Worm (Caenorhabditis elegans) whole organism, mixed stage, embryonic: ENCODE data around the gene C08B6.2.

ENCODE experiments used
- M03D4.4 ChIP-seq: sonication (generic microtip); optimal IDR thresholded peaks from 2 replicates; lab custom pipeline; 2017; ENCODE audit warnings: mild to moderate bottlenecking, missing genetic modification characterization, missing compliant biosample characterization
- bed-3 ChIP-seq: fragments of 200-800 bp; sonication (Bioruptor generic); optimal IDR thresholded peaks from 3 replicates; lab custom pipeline; 2018; ENCODE audit warnings: mild to moderate bottlenecking, missing genetic modification characterization, moderate library complexity, missing compliant biosample characterization
- ceh-39 ChIP-seq: fragments of 150-350 bp; optimal IDR thresholded peaks from 2 replicates; lab custom pipeline; 2014; ENCODE audit warnings: missing biosample characterization, missing genetic modification characterization
- ceh-43 ChIP-seq: fragments of 200-800 bp; sonication (Bioruptor generic); optimal IDR thresholded peaks from 2 replicates; lab custom pipeline; 2018; ENCODE audit warnings: mild to moderate bottlenecking, missing genetic modification characterization, moderate library complexity, missing compliant biosample characterization
- ceh-83 ChIP-seq: fragments of 200-800 bp; sonication (Bioruptor generic); optimal IDR thresholded peaks from 2 replicates; lab custom pipeline; 2018; ENCODE audit warnings: mild to moderate bottlenecking, missing genetic modification characterization, missing compliant biosample characterization
- ces-1 ChIP-seq: fragments of 150-350 bp; optimal IDR thresholded peaks from 2 replicates; lab custom pipeline; 2014; ENCODE audit warnings: missing biosample characterization, missing genetic modification reagents, missing genetic modification characterization
- cnd-1 ChIP-seq: fragments of 200-800 bp; sonication (Bioruptor generic); optimal IDR thresholded peaks from 2 replicates; lab custom pipeline; 2018; ENCODE audit warnings: mild to moderate bottlenecking, missing genetic modification characterization, missing compliant biosample characterization
- drap-1 ChIP-seq: fragments of 200-800 bp; sonication (Bioruptor generic); optimal IDR thresholded peaks from 3 replicates; lab custom pipeline; 2018; ENCODE audit warnings: mild to moderate bottlenecking, missing genetic modification characterization, missing compliant biosample characterization
- elt-1 ChIP-seq: sonication (generic microtip); optimal IDR thresholded peaks from 2 replicates; lab custom pipeline; 2017; ENCODE audit warnings: missing genetic modification characterization, mild to moderate bottlenecking, missing compliant biosample characterization, antibody characterized with exemption, moderate library complexity, borderline replicate concordance; ENCODE audit not compliant: insufficient read depth
- elt-3 ChIP-seq: fragments of 150-350 bp; optimal IDR thresholded peaks from 2 replicates; lab custom pipeline; 2014; ENCODE audit warnings: missing biosample characterization, missing genetic modification characterization
- flh-1 ChIP-seq: fragments of 200-800 bp; sonication (Bioruptor generic); optimal IDR thresholded peaks from 2 replicates; lab custom pipeline; 2018; ENCODE audit warnings: mild to moderate bottlenecking, missing genetic modification characterization, moderate library complexity, missing compliant biosample characterization
- ham-2 ChIP-seq: fragments of 200-800 bp; sonication (Bioruptor generic); optimal IDR thresholded peaks from 2 replicates; lab custom pipeline; 2018; ENCODE audit warnings: mild to moderate bottlenecking, missing genetic modification characterization, missing compliant biosample characterization
- lin-13 ChIP-seq: fragments of 150-350 bp; optimal IDR thresholded peaks from 2 replicates; lab custom pipeline; 2014; ENCODE audit warnings: missing biosample characterization, missing genetic modification characterization
- lin-32 ChIP-seq: fragments of 200-800 bp; sonication (Bioruptor generic); optimal IDR thresholded peaks from 2 replicates; lab custom pipeline; 2018; ENCODE audit warnings: mild to moderate bottlenecking, missing genetic modification characterization, missing compliant biosample characterization
- lsy-2 ChIP-seq: fragments of 150-350 bp; optimal IDR thresholded peaks from 2 replicates; lab custom pipeline; 2014; ENCODE audit warnings: missing biosample characterization, missing genetic modification characterization
- mab-5 ChIP-seq: fragments of 150-350 bp; optimal IDR thresholded peaks from 2 replicates; lab custom pipeline; 2014; ENCODE audit warnings: missing biosample characterization, missing genetic modification characterization
- mep-1 ChIP-seq: fragments of 150-350 bp; optimal IDR thresholded peaks from 2 replicates; lab custom pipeline; 2017; ENCODE audit warnings: missing biosample characterization, missing genetic modification reagents, missing genetic modification characterization, inconsistent platforms
- mls-2 ChIP-seq: sonication (generic microtip); optimal IDR thresholded peaks from 2 replicates; lab custom pipeline; 2016; ENCODE audit warnings: mild to moderate bottlenecking, missing genetic modification characterization, moderate library complexity, missing compliant biosample characterization
- nhr-12 ChIP-seq: fragments of 150-350 bp; optimal IDR thresholded peaks from 2 replicates; lab custom pipeline; 2014; ENCODE audit warnings: missing biosample characterization, missing genetic modification characterization
- nhr-2 ChIP-seq: fragments of 150-350 bp; optimal IDR thresholded peaks from 2 replicates; lab custom pipeline; 2014; ENCODE audit warnings: missing biosample characterization, missing genetic modification characterization
- nhr-237 ChIP-seq: fragments of 150-350 bp; optimal IDR thresholded peaks from 2 replicates; lab custom pipeline; 2014; ENCODE audit warnings: missing biosample characterization, missing genetic modification characterization
- nhr-76 ChIP-seq: sonication (generic microtip); optimal IDR thresholded peaks from 2 replicates; lab custom pipeline; 2017; ENCODE audit warnings: missing biosample characterization, missing genetic modification characterization
- pha-4 ChIP-seq: fragments of 150-350 bp; optimal IDR thresholded peaks from 2 replicates; lab custom pipeline; 2018; ENCODE audit warnings: missing biosample characterization, missing genetic modification reagents, missing genetic modification characterization
- sem-2 ChIP-seq: fragments of 200-800 bp; sonication (Bioruptor generic); optimal IDR thresholded peaks from 2 replicates; lab custom pipeline; 2018; ENCODE audit warnings: mild to moderate bottlenecking, missing genetic modification characterization, missing compliant biosample characterization
- snpc-4 ChIP-seq: fragments of 150-350 bp; optimal IDR thresholded peaks from 2 replicates; lab custom pipeline; 2014; ENCODE audit warnings: missing biosample characterization, missing genetic modification characterization
- sptf-1 ChIP-seq: sonication (generic microtip); optimal IDR thresholded peaks from 2 replicates; lab custom pipeline; 2017; ENCODE audit warnings: mild to moderate bottlenecking, missing genetic modification characterization, moderate library complexity, missing compliant biosample characterization
- tbx-8 ChIP-seq: fragments of 200-800 bp; sonication (Bioruptor generic); optimal IDR thresholded peaks from 2 replicates; lab custom pipeline; 2018; ENCODE audit warnings: mild to moderate bottlenecking, missing genetic modification characterization, moderate library complexity, missing compliant biosample characterization
- unc-39 ChIP-seq: fragments of 150-350 bp; optimal IDR thresholded peaks from 2 replicates; lab custom pipeline; 2014; ENCODE audit warnings: missing biosample characterization, missing genetic modification characterization
- unc-62 ChIP-seq: fragments of 150-350 bp; optimal IDR thresholded peaks from 2 replicates; lab custom pipeline; 2014; ENCODE audit warnings: missing biosample characterization, missing genetic modification reagents, missing genetic modification characterization
- zip-8 ChIP-seq: fragments of 150-350 bp; optimal IDR thresholded peaks from 2 replicates; lab custom pipeline; 2014; ENCODE audit warnings: missing biosample characterization, missing genetic modification characterization
- ztf-11 ChIP-seq: fragments of 150-350 bp; optimal IDR thresholded peaks from 2 replicates; lab custom pipeline; 2014; ENCODE audit warnings: missing biosample characterization, missing genetic modification characterization

The C08B6.2 gene

DNA sequence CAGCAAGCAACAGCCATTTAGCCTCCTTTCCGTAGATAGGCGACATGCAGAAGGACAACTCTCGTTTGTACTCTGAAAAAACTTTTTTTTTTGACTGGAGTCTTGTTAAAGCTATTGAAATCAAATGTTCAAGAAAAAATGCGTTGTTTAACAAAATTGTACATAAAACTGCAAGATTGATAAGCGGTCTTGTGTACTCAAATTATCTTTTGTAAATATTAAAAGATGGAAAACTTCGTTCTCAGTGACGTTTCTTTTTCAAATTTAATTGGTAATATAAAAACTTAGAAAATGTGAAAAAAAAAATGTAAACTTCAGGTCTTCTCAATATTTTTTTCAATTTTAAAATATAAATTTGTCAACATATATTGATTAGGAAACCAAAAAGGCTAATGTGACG is 5.6 kb downstream of the C08B6.2 start:
- TF ChIP-seq flh-1 (GFP tag; lab: Kevin White, UChicago) (no peak), sem-2 (GFP tag; lab: Kevin White, UChicago) (no peak), elt-3 (tag; lab: Kevin White, UChicago) (no peak), mab-5 (tag; lab: Kevin White, UChicago) (no peak), lin-32 (GFP tag; lab: Kevin White, UChicago) (no peak), nhr-76 (no peak), ces-1 (GFP tag; lab: Kevin White, UChicago) (no peak), mep-1 (tag; lab: Kevin White, UChicago) (no peak), nhr-2 (tag; lab: Kevin White, UChicago) (no peak), lsy-2 (no peak)

DNA sequence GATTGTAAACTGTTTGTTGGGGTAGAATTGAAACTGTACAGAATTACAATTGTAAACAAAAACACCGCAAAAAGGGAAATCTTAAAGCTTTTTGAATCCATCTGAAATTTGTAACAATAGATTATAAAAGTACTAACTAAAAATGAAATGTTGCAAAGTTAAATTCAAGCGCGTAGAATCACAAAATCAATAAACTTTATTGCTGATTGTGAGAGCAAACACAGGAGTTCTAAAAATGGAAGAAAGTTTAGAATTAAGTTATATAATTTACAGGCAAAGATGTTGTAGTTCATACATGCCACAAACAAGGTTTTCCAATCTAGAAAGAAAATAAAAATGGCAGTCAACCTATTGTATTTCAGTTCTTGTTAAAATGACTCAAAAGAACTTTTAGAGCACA is 6.7 kb downstream of the C08B6.2 start, which contains the start of gene C08B6.3:
Gene C08B6.3, minus strand, starts transcription at position 101 of the 400 bp plus-strand sequence.
- TF ChIP-seq sem-2 (GFP tag; lab: Kevin White, UChicago) (no peak), cnd-1 (tag; lab: Kevin White, UChicago) (no peak), sptf-1 (tag; lab: Kevin White, UChicago) (no peak), ztf-11 (tag; lab: Kevin White, UChicago) (no peak), ham-2 (GFP tag; lab: Kevin White, UChicago) (no peak), M03D4.4 (no peak), nhr-76 (no peak), unc-62 (GFP tag; lab: Kevin White, UChicago) (no peak), elt-3 (tag; lab: Kevin White, UChicago) (no peak), ceh-83 (GFP tag; lab: Kevin White, UChicago) (no peak), tbx-8 (GFP tag; lab: Kevin White, UChicago) (no peak), lin-13 (no peak), nhr-237 (tag; lab: Kevin White, UChicago) (no peak), lin-32 (GFP tag; lab: Kevin White, UChicago) (no peak)

DNA sequence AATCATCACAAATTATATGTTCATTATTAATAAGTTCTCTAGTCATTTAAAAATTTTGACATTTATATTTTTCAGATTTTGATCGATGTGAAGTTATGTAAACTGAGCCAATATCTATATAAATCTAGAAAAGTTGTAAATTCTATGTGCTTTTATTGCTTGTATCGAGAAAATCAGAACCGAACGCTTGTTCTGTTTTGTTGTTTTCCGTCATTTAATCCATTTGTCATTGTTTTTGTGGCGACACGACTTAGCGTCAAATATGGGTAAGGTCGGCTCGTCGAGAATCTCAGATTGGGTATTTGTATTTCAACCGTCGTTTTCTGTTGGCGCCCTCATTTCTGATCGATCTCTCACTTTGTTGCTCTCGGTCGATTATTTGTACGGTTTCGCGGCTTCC is 8.8 kb downstream of the C08B6.2 start, which contains the start of gene cht-5:
Gene cht-5, plus strand, starts transcription at position 301 of the 400 bp plus-strand sequence.
- TF ChIP-seq unc-62 (GFP tag; lab: Kevin White, UChicago), result no peak
- TF ChIP-seq M03D4.4, result no peak

DNA sequence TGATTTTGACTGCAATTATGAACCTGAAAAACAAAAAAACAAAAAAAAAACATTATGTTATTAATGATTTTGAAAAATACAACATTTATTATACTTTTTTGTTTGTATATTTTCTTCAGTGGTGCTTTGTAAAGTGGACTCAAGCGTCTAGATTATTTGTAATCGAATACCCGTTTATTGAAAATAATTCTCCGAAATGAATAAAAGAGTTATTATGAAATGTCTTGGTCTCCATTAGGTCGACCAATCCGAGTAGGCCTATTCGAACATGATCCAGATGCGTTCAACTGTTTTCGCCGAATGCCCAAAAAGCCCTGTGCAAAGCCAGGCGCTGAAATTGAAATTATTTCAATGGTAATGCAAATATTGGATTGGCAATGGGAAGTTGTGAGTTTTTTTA is 12.0 kb downstream of the C08B6.2 start, which contains the start of gene C08B6.5:
Gene C08B6.5, plus strand, starts transcription at position 301 of the 400 bp plus-strand sequence.
- TF ChIP-seq sem-2 (GFP tag; lab: Kevin White, UChicago), result no peak
- no peak for TF ChIP-seq lin-13
- TF ChIP-seq ceh-43 (GFP tag; lab: Kevin White, UChicago), result no peak
- no peak for TF ChIP-seq nhr-12
- no peak for TF ChIP-seq ceh-83 (GFP tag; lab: Kevin White, UChicago)
- TF ChIP-seq bed-3 (GFP tag; lab: Kevin White, UChicago), result no peak
- no peak for TF ChIP-seq sptf-1 (tag; lab: Kevin White, UChicago)
- TF ChIP-seq ceh-39 (tag; lab: Kevin White, UChicago), result no peak
- TF ChIP-seq unc-39, result no peak

DNA sequence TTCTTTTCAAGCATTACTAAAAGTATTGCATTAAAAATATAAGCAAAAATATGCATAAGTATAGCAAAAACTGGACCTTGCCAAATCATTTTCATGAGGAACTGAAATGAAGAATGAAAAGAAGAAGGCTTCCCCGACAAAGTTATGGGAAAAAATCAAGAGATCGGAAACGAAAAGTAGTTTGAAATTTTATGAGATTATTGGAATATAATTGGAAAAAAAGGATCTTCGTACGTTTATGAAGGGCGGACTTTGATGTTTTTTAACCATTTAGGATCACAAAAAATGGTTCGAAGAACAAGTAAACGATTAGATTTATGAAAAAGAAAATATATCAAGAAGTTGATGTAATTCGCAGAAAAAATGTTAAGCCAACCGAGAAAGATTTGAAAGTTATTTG is 15.4 kb downstream of the C08B6.2 start, which contains the start of gene srxa-18:
Gene srxa-18, minus strand, starts transcription at position 100 of the 400 bp plus-strand sequence.
- TF ChIP-seq ztf-11 (tag; lab: Kevin White, UChicago), result no peak
- no peak for TF ChIP-seq elt-1 (tag; lab: Kevin White, UChicago)
- no peak for TF ChIP-seq ceh-43 (GFP tag; lab: Kevin White, UChicago)
- no peak for TF ChIP-seq snpc-4

DNA sequence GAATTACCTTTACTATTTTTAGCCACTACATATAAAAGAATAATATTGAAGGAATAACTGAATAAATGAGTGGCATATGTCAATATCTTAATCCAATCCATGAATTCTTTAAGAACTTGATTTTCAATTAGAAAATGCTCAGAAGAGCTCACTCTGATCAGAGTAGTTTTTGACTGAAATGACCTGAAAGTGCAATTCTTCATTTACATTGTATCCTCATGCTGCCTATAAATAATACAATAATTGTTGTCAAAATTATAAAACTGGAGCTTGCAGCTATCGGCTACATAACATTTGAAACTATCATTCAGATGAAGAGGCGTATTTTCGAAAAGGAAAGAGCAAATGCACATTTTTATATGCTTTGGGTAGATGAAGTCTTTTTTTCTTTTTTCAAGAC is 17.2 kb downstream of the C08B6.2 start, which contains the start of gene srxa-19:
Gene srxa-19, minus strand, starts transcription at position 101 of the 400 bp plus-strand sequence.
- TF ChIP-seq lsy-2, result no peak
- no peak for TF ChIP-seq bed-3 (GFP tag; lab: Kevin White, UChicago)
- no peak for TF ChIP-seq elt-1 (tag; lab: Kevin White, UChicago)
- no peak for TF ChIP-seq ham-2 (GFP tag; lab: Kevin White, UChicago)
- no peak for TF ChIP-seq nhr-12
- no peak for TF ChIP-seq unc-39
- TF ChIP-seq ztf-11 (tag; lab: Kevin White, UChicago), result no peak
- TF ChIP-seq ceh-39 (tag; lab: Kevin White, UChicago), result no peak
- no peak for TF ChIP-seq drap-1 (GFP tag; lab: Kevin White, UChicago)
- no peak for TF ChIP-seq mls-2
- TF ChIP-seq nhr-76, result no peak
- TF ChIP-seq mab-5 (tag; lab: Kevin White, UChicago), result no peak
- no peak for TF ChIP-seq pha-4
- no peak for TF ChIP-seq sem-2 (GFP tag; lab: Kevin White, UChicago)
- TF ChIP-seq zip-8 (tag; lab: Kevin White, UChicago), result no peak
- TF ChIP-seq ceh-43 (GFP tag; lab: Kevin White, UChicago), result no peak
- TF ChIP-seq ces-1 (GFP tag; lab: Kevin White, UChicago), result no peak
